Worm (Caenorhabditis elegans): ENCODE results near the gene T28C6.5.

ce11 chrIV:8820041-8820440 lies 1.2 kb upstream of the T28C6.5 start, which contains the start of gene T28C6.3:
- no peak for TF ChIP-seq unc-62 (GFP tag; optimal IDR thresholded peaks at IDR 0.05)
- no peak for TF ChIP-seq lin-13 (GFP tag; optimal IDR thresholded peaks at IDR 0.05)
- TF ChIP-seq snpc-4 (tag; optimal IDR thresholded peaks at IDR 0.05): no peak
- TF ChIP-seq ZK546.5 (tag; optimal IDR thresholded peaks at IDR 0.05): no peak
- no peak for TF ChIP-seq skn-1 (tag; optimal IDR thresholded peaks at IDR 0.05)
- no peak for TF ChIP-seq dmd-4 (tag; optimal IDR thresholded peaks at IDR 0.05)
- TF ChIP-seq ztf-11 (tag; optimal IDR thresholded peaks at IDR 0.05): no peak
- no peak for TF ChIP-seq R02D3.7 (tag; optimal IDR thresholded peaks at IDR 0.05)
- no peak for TF ChIP-seq ceh-16 (tag; optimal IDR thresholded peaks at IDR 0.05)

All from whole organism, L2 larva.